Fruit fly (Drosophila melanogaster) whole organism, embryonic: ENCODE data around the gene CG3841.
A peak's percentile ranks its signal among the peaks of the same experiment; 100 is the strongest.

ENCODE experiments used
- Antp ChIP-seq: fragments of 200-800 bp; sonication (Bioruptor generic); optimal IDR thresholded peaks from 3 replicates; lab custom pipeline; 2016; ENCODE audit warnings: missing biosample characterization, missing genetic modification characterization
- B-H2 ChIP-seq: fragments of 200-800 bp; sonication (Bioruptor generic); optimal IDR thresholded peaks from 2 replicates; lab custom pipeline; 2018; ENCODE audit warnings: missing biosample characterization, mild to moderate bottlenecking, missing genetic modification characterization
- BEAF-32 ChIP-seq: fragments of 200-800 bp; sonication (Bioruptor generic); optimal IDR thresholded peaks from 3 replicates; lab custom pipeline; 2017; ENCODE audit warnings: missing biosample characterization, missing genetic modification characterization, mild to moderate bottlenecking, moderate library complexity, missing genetic modification reagents
- Blimp-1 ChIP-seq: fragments of 200-800 bp; sonication (Bioruptor generic); optimal IDR thresholded peaks from 3 replicates; lab custom pipeline; 2018; ENCODE audit warnings: missing biosample characterization, missing genetic modification characterization, mild to moderate bottlenecking, moderate library complexity, missing genetic modification reagents
- BtbVII ChIP-seq: fragments of 200-800 bp; sonication (Bioruptor generic); optimal IDR thresholded peaks from 3 replicates; lab custom pipeline; 2017; ENCODE audit warnings: missing biosample characterization, mild to moderate bottlenecking, missing genetic modification characterization
- CG10366 ChIP-seq: fragments of 200-800 bp; sonication (Bioruptor generic); IDR thresholded peaks from 2 replicates; pipeline ENCODE4 v1.3.6; 2022; ENCODE audit warnings: missing biosample characterization, missing genetic modification characterization
- CG10462 ChIP-seq: fragments of 200-800 bp; sonication (Bioruptor generic); optimal IDR thresholded peaks from 2 replicates; lab custom pipeline; 2016; ENCODE audit warnings: missing biosample characterization, missing genetic modification characterization
- CG10654 ChIP-seq: fragments of 200-800 bp; sonication (Bioruptor generic); optimal IDR thresholded peaks from 2 replicates; lab custom pipeline; 2016; ENCODE audit warnings: missing biosample characterization, missing genetic modification characterization
- CG11247 ChIP-seq: fragments of 200-800 bp; sonication (Bioruptor generic); IDR thresholded peaks from 2 replicates; pipeline ENCODE4 v1.3.6; 2022; ENCODE audit warnings: missing biosample characterization, missing genetic modification characterization
- CG12391 ChIP-seq: fragments of 200-800 bp; sonication (Bioruptor generic); optimal IDR thresholded peaks from 3 replicates; lab custom pipeline; 2018; ENCODE audit warnings: missing biosample characterization, mild to moderate bottlenecking, missing genetic modification characterization, moderate library complexity
- CG13123 ChIP-seq: fragments of 200-800 bp; sonication (Bioruptor generic); optimal IDR thresholded peaks from 2 replicates; lab custom pipeline; 2016; ENCODE audit warnings: missing biosample characterization, missing genetic modification characterization
- CG14710 ChIP-seq: fragments of 200-800 bp; sonication (Bioruptor generic); optimal IDR thresholded peaks from 3 replicates; lab custom pipeline; 2019; ENCODE audit warnings: missing biosample characterization, mild to moderate bottlenecking, missing genetic modification characterization, moderate library complexity
- CG1602 ChIP-seq: fragments of 200-800 bp; sonication (Bioruptor generic); optimal IDR thresholded peaks from 3 replicates; lab custom pipeline; 2016; ENCODE audit warnings: missing biosample characterization, missing genetic modification characterization
- CG16813 ChIP-seq: fragments of 200-800 bp; sonication (Bioruptor generic); IDR thresholded peaks from 3 replicates; pipeline ENCODE4 v1.3.6; 2022; ENCODE audit warnings: missing biosample characterization, missing genetic modification characterization; ENCODE audit not compliant: partially characterized antibody
- CG17361 ChIP-seq: fragments of 200-800 bp; sonication (Bioruptor generic); IDR thresholded peaks from 3 replicates; pipeline ENCODE4 v1.3.6; 2022; ENCODE audit warnings: missing biosample characterization, missing genetic modification characterization
- CG2199 ChIP-seq: fragments of 200-800 bp; sonication (Bioruptor generic); IDR thresholded peaks from 3 replicates; pipeline ENCODE4 v1.3.6; 2022; ENCODE audit warnings: missing biosample characterization, missing genetic modification characterization
- CG4360 ChIP-seq: fragments of 200-800 bp; sonication (Bioruptor generic); IDR thresholded peaks from 2 replicates; pipeline ENCODE4 v1.3.6; 2022; ENCODE audit warnings: missing biosample characterization, missing genetic modification characterization
- CG4424 ChIP-seq: fragments of 200-800 bp; sonication (Bioruptor generic); optimal IDR thresholded peaks from 3 replicates; lab custom pipeline; 2016; ENCODE audit warnings: missing biosample characterization, missing genetic modification characterization
- CG7357 ChIP-seq: fragments of 200-800 bp; sonication (Bioruptor generic); IDR thresholded peaks from 3 replicates; pipeline ENCODE4 v1.3.6; 2022; ENCODE audit warnings: missing biosample characterization, missing genetic modification characterization
- CG7987 ChIP-seq: fragments of 200-800 bp; sonication (Bioruptor generic); optimal IDR thresholded peaks from 2 replicates; lab custom pipeline; 2018; ENCODE audit warnings: missing biosample characterization, mild to moderate bottlenecking, missing genetic modification characterization, moderate library complexity
- CG8290 ChIP-seq, 3 experiments: fragments of 200-800 bp; sonication (Bioruptor generic); optimal IDR thresholded peaks; 2 replicates each; lab custom pipeline; 2016 to 2019; ENCODE audit warnings: missing biosample characterization in 3 of 3, missing genetic modification characterization in 3 of 3, mild to moderate bottlenecking in 2 of 3, moderate library complexity in 1 of 3
- CG8388 ChIP-seq: fragments of 200-800 bp; sonication (Bioruptor generic); optimal IDR thresholded peaks from 2 replicates; lab custom pipeline; 2019; ENCODE audit warnings: missing biosample characterization, mild to moderate bottlenecking, missing genetic modification characterization, moderate library complexity
- CkIIα-i1 ChIP-seq: fragments of 200-800 bp; sonication (Bioruptor generic); IDR thresholded peaks from 2 replicates; pipeline ENCODE4 v1.3.6; 2022; ENCODE audit warnings: missing biosample characterization, missing genetic modification characterization
- Dek ChIP-seq: fragments of 200-800 bp; sonication (Bioruptor generic); optimal IDR thresholded peaks from 3 replicates; lab custom pipeline; 2019; ENCODE audit warnings: missing biosample characterization, mild to moderate bottlenecking, missing genetic modification characterization, moderate library complexity
- Dfd ChIP-seq, 2 experiments: fragments of >200 bp; optimal IDR thresholded peaks; 2 replicates each; lab custom pipeline; 2017; ENCODE audit warnings: missing biosample characterization in 2 of 2, missing genetic modification characterization in 2 of 2
- Ets65A ChIP-seq: fragments of 200-800 bp; sonication (Bioruptor generic); peaks from one replicate; lab custom pipeline; 2016; ENCODE audit warnings: missing biosample characterization, missing genetic modification characterization
- HmgD ChIP-seq: fragments of 200-800 bp; sonication (Bioruptor generic); optimal IDR thresholded peaks from 3 replicates; lab custom pipeline; 2016; ENCODE audit warnings: missing biosample characterization, missing genetic modification characterization
- Six4 ChIP-seq: fragments of 200-800 bp; sonication (Bioruptor generic); optimal IDR thresholded peaks from 2 replicates; lab custom pipeline; 2016; ENCODE audit warnings: missing biosample characterization, missing genetic modification characterization
- Spps ChIP-seq: fragments of 200-800 bp; sonication (Bioruptor generic); optimal IDR thresholded peaks from 2 replicates; lab custom pipeline; 2018; ENCODE audit warnings: missing biosample characterization, mild to moderate bottlenecking, missing genetic modification characterization
- Taf1 ChIP-seq: fragments of 200-800 bp; sonication (Bioruptor generic); IDR thresholded peaks from 2 replicates; pipeline ENCODE4 v1.3.6; 2022; ENCODE audit warnings: missing biosample characterization, missing genetic modification characterization
- abd-A ChIP-seq: fragments of 200-800 bp; sonication (Bioruptor generic); optimal IDR thresholded peaks from 3 replicates; lab custom pipeline; 2019; ENCODE audit warnings: missing biosample characterization, mild to moderate bottlenecking, missing genetic modification characterization, moderate library complexity
- dati ChIP-seq: fragments of 200-800 bp; sonication (Bioruptor generic); IDR thresholded peaks from 2 replicates; pipeline ENCODE4 v1.3.6; 2022; ENCODE audit warnings: missing biosample characterization, missing genetic modification characterization
- dpn ChIP-seq, 2 experiments: fragments of 200-800 bp; sonication (Bioruptor generic); optimal IDR thresholded peaks; 3 replicates each; lab custom pipeline; 2016; ENCODE audit warnings: missing biosample characterization in 2 of 2, missing genetic modification characterization in 2 of 2
- ftz-f1 ChIP-seq: fragments of 200-800 bp; sonication (Bioruptor generic); optimal IDR thresholded peaks from 2 replicates; lab custom pipeline; 2016; ENCODE audit warnings: missing biosample characterization, missing genetic modification characterization
- insv ChIP-seq, 2 experiments: fragments of 200-800 bp; sonication (Bioruptor generic); optimal IDR thresholded peaks; 3 replicates each; lab custom pipeline; 2016 to 2018; ENCODE audit warnings: missing biosample characterization in 2 of 2, missing genetic modification characterization in 2 of 2
- jing ChIP-seq: fragments of 200-800 bp; sonication (Bioruptor generic); optimal IDR thresholded peaks from 2 replicates; lab custom pipeline; 2018; ENCODE audit warnings: missing biosample characterization, mild to moderate bottlenecking, missing genetic modification characterization
- lbe ChIP-seq: fragments of 200-800 bp; sonication (Bioruptor generic); optimal IDR thresholded peaks from 2 replicates; lab custom pipeline; 2016; ENCODE audit warnings: missing biosample characterization, mild to moderate bottlenecking, missing genetic modification characterization
- nom ChIP-seq: fragments of 200-800 bp; sonication (Bioruptor generic); optimal IDR thresholded peaks from 2 replicates; lab custom pipeline; 2017; ENCODE audit warnings: missing biosample characterization, missing genetic modification characterization, mild to moderate bottlenecking, moderate library complexity, missing genetic modification reagents
- prd ChIP-seq, 3 experiments: fragments of >200 bp in 2 of 3; fragments of 200-800 bp in 1 of 3; sonication (Bioruptor generic) in 1 of 3; optimal IDR thresholded peaks in 2 of 3; IDR thresholded peaks in 1 of 3; 2 replicates in 2 of 3; 3 replicates in 1 of 3; pipeline versions ENCODE4 v1.3.6 to Lab custom; 2017 to 2022; ENCODE audit warnings: missing biosample characterization in 1 of 3, missing genetic modification characterization in 1 of 3
- ro ChIP-seq: fragments of 200-800 bp; sonication (Bioruptor generic); IDR thresholded peaks from 2 replicates; pipeline ENCODE4 v1.3.6; 2022; ENCODE audit warnings: missing biosample characterization, missing genetic modification characterization
- row ChIP-seq: fragments of 200-800 bp; sonication (Bioruptor generic); IDR thresholded peaks from 3 replicates; pipeline ENCODE4 v1.3.6; 2022; ENCODE audit warnings: missing biosample characterization, missing genetic modification characterization
- slou ChIP-seq: fragments of 200-800 bp; sonication (Bioruptor generic); optimal IDR thresholded peaks from 3 replicates; lab custom pipeline; 2016; ENCODE audit warnings: missing biosample characterization, missing genetic modification characterization
- sr ChIP-seq: fragments of 200-800 bp; sonication (Bioruptor generic); IDR thresholded peaks from 3 replicates; pipeline ENCODE4 v1.3.6; 2022; ENCODE audit warnings: missing biosample characterization, missing genetic modification characterization
- tll ChIP-seq, 2 experiments: fragments of 200-800 bp in 1 of 2; fragments of >200 bp in 1 of 2; sonication (Bioruptor generic) in 1 of 2; optimal IDR thresholded peaks; 2 replicates each; lab custom pipeline; 2017 to 2019; ENCODE audit warnings: missing biosample characterization in 2 of 2, missing genetic modification characterization in 2 of 2, mild to moderate bottlenecking in 1 of 2, moderate library complexity in 1 of 2
- ttk ChIP-seq: fragments of 200-800 bp; sonication (Bioruptor generic); IDR thresholded peaks from 2 replicates; pipeline ENCODE4 v2.1.2; 2022; ENCODE audit warnings: missing biosample characterization, missing genetic modification characterization
- vvl ChIP-seq: fragments of 200-800 bp; sonication (Bioruptor generic); IDR thresholded peaks from 2 replicates; pipeline ENCODE4 v1.3.6; 2022; ENCODE audit warnings: missing biosample characterization, missing genetic modification characterization
- wdn ChIP-seq: fragments of 200-800 bp; sonication (Bioruptor generic); IDR thresholded peaks from 2 replicates; pipeline ENCODE4 v1.3.6; 2022; ENCODE audit warnings: missing biosample characterization, missing genetic modification characterization
- zen ChIP-seq: fragments of 200-800 bp; sonication (Bioruptor generic); optimal IDR thresholded peaks from 3 replicates; lab custom pipeline; 2018; ENCODE audit warnings: missing biosample characterization, mild to moderate bottlenecking, missing genetic modification characterization, moderate library complexity

The CG3841 gene

dm6 chr2L:9598390-9598789, 9.1 kb downstream of the CG3841 start (continued):
- TF ChIP-seq B-H2 (GFP tag; lab: Kevin White, UChicago) (no peak), CG4360 (peak; percentile 66), Dfd (GFP tag; optimal IDR thresholded peaks at IDR 0.05; lab: Kevin White, UChicago) (no peak), CG12391 (peak; percentile 71), Taf1 (GFP tag; lab: Robert Waterston, UW) (no peak), CG8290 (GFP tag; optimal IDR thresholded peaks at IDR 0.05; lab: Kevin White, UChicago) (peak; percentile 35), CG8290 (tag; optimal IDR thresholded peaks at IDR 0.05; lab: Kevin White, UChicago) (peak in 1 of 2 experiments; percentile 20), CG13123 (no peak), Six4 (GFP tag; lab: Kevin White, UChicago) (peak; percentile 39), CG11247 (GFP tag; lab: Robert Waterston, UW) (peak; percentile 54; the same call in 1 of the 2 replicates), ro (GFP tag; lab: Robert Waterston, UW) (peak; percentile 38; the same call in 1 of the 2 replicates), lbe (GFP tag; lab: Kevin White, UChicago) (no peak), ttk (GFP tag; lab: Robert Waterston, UW) (peak; percentile 76), CG10366 (peak; percentile 68), CG1602 (GFP tag; lab: Kevin White, UChicago) (peak; percentile 48), jing (GFP tag; lab: Kevin White, UChicago) (peak; percentile 40), CG16813 (GFP tag; lab: Robert Waterston, UW) (no peak), wdn (no peak), Antp (GFP tag; lab: Kevin White, UChicago) (no peak), slou (GFP tag; lab: Kevin White, UChicago) (no peak), CG4424 (GFP tag; lab: Kevin White, UChicago) (peak; percentile 76), row (peak; percentile 82), ftz-f1 (no peak), CG14710 (tag; lab: Kevin White, UChicago) (peak; percentile 78), CG7357 (peak; percentile 52; the same call in 1 of the 3 replicates), dpn (GFP tag; optimal IDR thresholded peaks at IDR 0.05; lab: Kevin White, UChicago) (peak in 1 of 2 experiments; percentile 34), nom (GFP tag; lab: Kevin White, UChicago) (no peak), Spps (tag; lab: Kevin White, UChicago) (peak; percentile 70), CG7987 (GFP tag; lab: Kevin White, UChicago) (no peak), dati (GFP tag; lab: Robert Waterston, UW) (0 out of 2 replicates have a peak, but pooled peaks have one; percentile 35), Dek (tag; lab: Kevin White, UChicago) (no peak), vvl (GFP tag; lab: Robert Waterston, UW) (peak; percentile 89), CG10654 (GFP tag; lab: Kevin White, UChicago) (peak; percentile 6), CG17361 (GFP tag; lab: Robert Waterston, UW) (peak; percentile 63; the same call in 2 of the 3 replicates), abd-A (tag; lab: Kevin White, UChicago) (no peak), BEAF-32 (GFP tag; lab: Kevin White, UChicago) (no peak)

- TF ChIP-seq BtbVII (GFP tag; lab: Kevin White, UChicago) (no peak), Ets65A (GFP tag; lab: Kevin White, UChicago) (peak; percentile 20)
These were observed 11.5 kb downstream of the CG3841 start, which contains the start of gene CG4382 for dm6 chr2L:9600772-9601171. CG4382 (minus strand) TSS chr2L:9600872.

dm6 chr2L:9601220-9601619, 11.9 kb downstream of the CG3841 start:
- TF ChIP-seq zen (tag; lab: Kevin White, UChicago): peak; percentile 25
- no peak for TF ChIP-seq prd (optimal IDR thresholded peaks at IDR 0.05; lab: Kevin White, UChicago)
- TF ChIP-seq prd (GFP tag; IDR thresholded peaks at IDR 0.05; lab: Robert Waterston, UW): peak; percentile 19; the same call in 1 of the 3 replicates
- no peak for TF ChIP-seq CG10462 (GFP tag; lab: Kevin White, UChicago)
- TF ChIP-seq CG8388 (GFP tag; lab: Kevin White, UChicago): no peak
- no peak for TF ChIP-seq CG10366
- no peak for TF ChIP-seq Blimp-1 (GFP tag; lab: Kevin White, UChicago)
- no peak for TF ChIP-seq CkIIα-i1 (GFP tag; lab: Robert Waterston, UW)
- TF ChIP-seq insv (GFP tag; optimal IDR thresholded peaks at IDR 0.05; lab: Kevin White, UChicago): peak in 1 of 2 experiments; percentile 77
- no peak for TF ChIP-seq sr (GFP tag; lab: Robert Waterston, UW)
- 0 out of 3 replicates have a peak, but pooled peaks have one; percentile 37 for TF ChIP-seq CG2199 (GFP tag; lab: Robert Waterston, UW)
- TF ChIP-seq HmgD: no peak
- peak in 1 of 2 experiments; percentile 84 for TF ChIP-seq tll (GFP tag; optimal IDR thresholded peaks at IDR 0.05; lab: Kevin White, UChicago)
